Fruit fly (Drosophila melanogaster) whole organism, embryonic: ENCODE measurements around the gene pan.

ENCODE experiments used
- C15 ChIP-seq: fragments of 200-800 bp; sonication (Bioruptor generic); IDR thresholded peaks from 3 replicates; pipeline ENCODE4 v1.3.6; 2022; ENCODE audit warnings: missing biosample characterization, missing genetic modification characterization
- CG10147 ChIP-seq: fragments of 200-800 bp; sonication (Bioruptor generic); optimal IDR thresholded peaks from 2 replicates; lab custom pipeline; 2019; ENCODE audit warnings: missing biosample characterization, mild to moderate bottlenecking, missing genetic modification characterization, moderate library complexity
- CG11093 ChIP-seq: fragments of 200-800 bp; sonication (Bioruptor generic); IDR thresholded peaks from 3 replicates; pipeline ENCODE4 v1.3.6; 2022; ENCODE audit warnings: missing biosample characterization, missing genetic modification characterization
- CG12659 ChIP-seq: fragments of 200-800 bp; sonication (Bioruptor generic); optimal IDR thresholded peaks from 3 replicates; lab custom pipeline; 2017; ENCODE audit warnings: mild to moderate bottlenecking, missing biosample characterization, missing genetic modification reagents, missing genetic modification characterization
- CG1529 ChIP-seq: fragments of 200-800 bp; sonication (Bioruptor generic); optimal IDR thresholded peaks from 3 replicates; lab custom pipeline; 2018; ENCODE audit warnings: missing biosample characterization, missing genetic modification characterization
- CG1603 ChIP-seq: fragments of 200-800 bp; sonication (Bioruptor generic); optimal IDR thresholded peaks from 2 replicates; lab custom pipeline; 2019; ENCODE audit warnings: missing biosample characterization, mild to moderate bottlenecking, missing genetic modification characterization, moderate library complexity
- CG17328 ChIP-seq: fragments of 200-800 bp; sonication (Bioruptor generic); IDR thresholded peaks from 2 replicates; pipeline ENCODE4 v1.3.6; 2022; ENCODE audit warnings: missing biosample characterization, missing genetic modification characterization
- CG17359 ChIP-seq: fragments of 200-800 bp; sonication (Bioruptor generic); optimal IDR thresholded peaks from 3 replicates; lab custom pipeline; 2018; ENCODE audit warnings: missing biosample characterization, mild to moderate bottlenecking, missing genetic modification characterization, moderate library complexity
- CG17802 ChIP-seq: fragments of 200-800 bp; sonication (Bioruptor generic); optimal IDR thresholded peaks from 2 replicates; lab custom pipeline; 2018; ENCODE audit warnings: missing biosample characterization, mild to moderate bottlenecking, missing genetic modification characterization, moderate library complexity
- CG17912 ChIP-seq: fragments of 200-800 bp; sonication (Bioruptor generic); optimal IDR thresholded peaks from 2 replicates; lab custom pipeline; 2018; ENCODE audit warnings: missing biosample characterization, mild to moderate bottlenecking, missing genetic modification characterization
- CG30403 ChIP-seq: fragments of 200-800 bp; sonication (Bioruptor generic); optimal IDR thresholded peaks from 3 replicates; lab custom pipeline; 2016; ENCODE audit warnings: missing biosample characterization, missing genetic modification characterization
- CG32772 ChIP-seq: fragments of 200-800 bp; sonication (Bioruptor generic); IDR thresholded peaks from 2 replicates; pipeline ENCODE4 v1.3.6; 2022; ENCODE audit warnings: missing biosample characterization, missing genetic modification characterization
- CG34422 ChIP-seq: fragments of 200-800 bp; sonication (Bioruptor generic); IDR thresholded peaks from 3 replicates; pipeline ENCODE4 v1.3.6; 2022; ENCODE audit warnings: missing biosample characterization, missing genetic modification characterization
- CG4360 ChIP-seq: fragments of 200-800 bp; sonication (Bioruptor generic); IDR thresholded peaks from 2 replicates; pipeline ENCODE4 v1.3.6; 2022; ENCODE audit warnings: missing biosample characterization, missing genetic modification characterization
- CG43689 ChIP-seq: fragments of 200-800 bp; sonication (Bioruptor generic); IDR thresholded peaks from 2 replicates; pipeline ENCODE4 v1.3.6; 2022; ENCODE audit warnings: missing biosample characterization, missing genetic modification characterization
- CG6689 ChIP-seq: fragments of 200-800 bp; sonication (Bioruptor generic); IDR thresholded peaks from 2 replicates; pipeline ENCODE4 v1.3.6; 2022; ENCODE audit warnings: missing biosample characterization, missing genetic modification characterization
- CG7271 ChIP-seq: fragments of 200-800 bp; sonication (Bioruptor generic); optimal IDR thresholded peaks from 2 replicates; lab custom pipeline; 2018; ENCODE audit warnings: missing biosample characterization, mild to moderate bottlenecking, missing genetic modification characterization, moderate library complexity
- CG8388 ChIP-seq: fragments of 200-800 bp; sonication (Bioruptor generic); optimal IDR thresholded peaks from 2 replicates; lab custom pipeline; 2019; ENCODE audit warnings: missing biosample characterization, mild to moderate bottlenecking, missing genetic modification characterization, moderate library complexity
- CG8478 ChIP-seq: fragments of >200 bp; optimal IDR thresholded peaks from 2 replicates; lab custom pipeline; 2018
- CrebB ChIP-seq: fragments of 200-800 bp; sonication (Bioruptor generic); optimal IDR thresholded peaks from 3 replicates; lab custom pipeline; 2018; ENCODE audit warnings: missing biosample characterization, mild to moderate bottlenecking, missing genetic modification characterization
- Dad ChIP-seq: fragments of 200-800 bp; sonication (Bioruptor generic); optimal IDR thresholded peaks from 3 replicates; lab custom pipeline; 2016; ENCODE audit warnings: missing biosample characterization, missing genetic modification characterization
- E2f2 ChIP-seq: fragments of 200-800 bp; sonication (Bioruptor generic); IDR thresholded peaks from 2 replicates; pipeline ENCODE4 v1.3.6; 2022; ENCODE audit warnings: missing biosample characterization, missing genetic modification characterization
- Eip74EF ChIP-seq, 2 experiments: fragments of 200-800 bp in 1 of 2; fragments of >200 bp in 1 of 2; sonication (Bioruptor generic) in 1 of 2; optimal IDR thresholded peaks; 2 replicates each; lab custom pipeline; 2017 to 2019; ENCODE audit warnings: missing biosample characterization in 2 of 2, missing genetic modification characterization in 2 of 2, mild to moderate bottlenecking in 1 of 2, moderate library complexity in 1 of 2
- Hr3 ChIP-seq: fragments of 200-800 bp; sonication (Bioruptor generic); optimal IDR thresholded peaks from 3 replicates; lab custom pipeline; 2016; ENCODE audit warnings: missing biosample characterization, missing genetic modification characterization
- Hr39 ChIP-seq: fragments of >200 bp; optimal IDR thresholded peaks from 2 replicates; lab custom pipeline; 2017
- Max ChIP-seq: fragments of 200-800 bp; sonication (Bioruptor generic); optimal IDR thresholded peaks from 2 replicates; lab custom pipeline; 2016; ENCODE audit warnings: missing biosample characterization, mild to moderate bottlenecking, missing genetic modification characterization
- Meics ChIP-seq: fragments of 200-800 bp; sonication (Bioruptor generic); optimal IDR thresholded peaks from 2 replicates; lab custom pipeline; 2017; ENCODE audit warnings: missing biosample characterization, mild to moderate bottlenecking, missing genetic modification characterization
- Rx ChIP-seq: fragments of 200-800 bp; sonication (Bioruptor generic); IDR thresholded peaks from 2 replicates; pipeline ENCODE4 v1.3.6; 2022; ENCODE audit warnings: missing biosample characterization, missing genetic modification characterization
- Stat92E ChIP-seq, 3 experiments: fragments of >200 bp in 2 of 3; fragments of 200-800 bp in 1 of 3; sonication (Bioruptor generic) in 1 of 3; optimal IDR thresholded peaks; 2 replicates each; lab custom pipeline; 2017 to 2019; ENCODE audit warnings: missing biosample characterization in 3 of 3, missing genetic modification characterization in 3 of 3, mild to moderate bottlenecking in 1 of 3, moderate library complexity in 1 of 3
- Xbp1 ChIP-seq: fragments of 200-800 bp; sonication (Bioruptor generic); optimal IDR thresholded peaks from 3 replicates; lab custom pipeline; 2016; ENCODE audit warnings: missing biosample characterization, mild to moderate bottlenecking, missing genetic modification characterization
- Xrp1 ChIP-seq: fragments of 200-800 bp; sonication (Bioruptor generic); IDR thresholded peaks from 2 replicates; pipeline ENCODE4 v1.3.6; 2022; ENCODE audit warnings: missing biosample characterization, missing genetic modification characterization
- bbx ChIP-seq: fragments of 200-800 bp; sonication (Bioruptor generic); IDR thresholded peaks from 2 replicates; pipeline ENCODE4 v1.3.6; 2022; ENCODE audit warnings: missing biosample characterization, missing genetic modification characterization; ENCODE audit not compliant: partially characterized antibody
- caup ChIP-seq: fragments of 200-800 bp; sonication (Bioruptor generic); optimal IDR thresholded peaks from 3 replicates; lab custom pipeline; 2017; ENCODE audit warnings: missing biosample characterization, mild to moderate bottlenecking, missing genetic modification characterization, moderate library complexity; ENCODE audit not compliant: severe bottlenecking
- chif ChIP-seq, 2 experiments: fragments of 200-800 bp; sonication (Bioruptor generic); optimal IDR thresholded peaks; 3 replicates each; lab custom pipeline; 2016; ENCODE audit warnings: missing biosample characterization in 2 of 2, missing genetic modification characterization in 2 of 2
- ci ChIP-seq: fragments of 200-800 bp; sonication (Bioruptor generic); IDR thresholded peaks from 3 replicates; pipeline ENCODE4 v1.3.6; 2022; ENCODE audit warnings: missing biosample characterization, missing genetic modification characterization
- en ChIP-seq: fragments of 200-800 bp; sonication (Bioruptor generic); optimal IDR thresholded peaks from 2 replicates; lab custom pipeline; 2016; ENCODE audit warnings: missing biosample characterization, missing genetic modification characterization
- esg ChIP-seq: fragments of 200-800 bp; sonication (Bioruptor generic); conservative IDR thresholded peaks from 2 replicates; pipeline ENCODE4 v1.3.6; 2022; ENCODE audit warnings: missing biosample characterization, missing genetic modification characterization
- eyg ChIP-seq: fragments of 200-800 bp; sonication (Bioruptor generic); optimal IDR thresholded peaks from 3 replicates; lab custom pipeline; 2016; ENCODE audit warnings: missing biosample characterization, missing genetic modification characterization
- fd96Cb ChIP-seq: fragments of 200-800 bp; sonication (Bioruptor generic); optimal IDR thresholded peaks from 2 replicates; lab custom pipeline; 2018; ENCODE audit warnings: missing biosample characterization, mild to moderate bottlenecking, missing genetic modification characterization, moderate library complexity
- gem ChIP-seq: fragments of 200-800 bp; sonication (Bioruptor generic); optimal IDR thresholded peaks from 2 replicates; lab custom pipeline; 2019; ENCODE audit warnings: missing biosample characterization, mild to moderate bottlenecking, missing genetic modification characterization, moderate library complexity
- hb ChIP-seq: fragments of 200-800 bp; sonication (Bioruptor generic); IDR thresholded peaks from 3 replicates; pipeline ENCODE4 v1.3.6; 2022; ENCODE audit warnings: missing biosample characterization, missing genetic modification characterization; ENCODE audit not compliant: partially characterized antibody
- hkb ChIP-seq, 2 experiments: fragments of 200-800 bp in 1 of 2; fragments of >200 bp in 1 of 2; sonication (Bioruptor generic) in 1 of 2; IDR thresholded peaks in 1 of 2; optimal IDR thresholded peaks in 1 of 2; 2 replicates each; pipeline versions ENCODE4 v1.3.6 to Lab custom; 2017 to 2022; ENCODE audit warnings: missing biosample characterization in 1 of 2, missing genetic modification characterization in 1 of 2
- insv ChIP-seq, 2 experiments: fragments of 200-800 bp; sonication (Bioruptor generic); optimal IDR thresholded peaks; 3 replicates each; lab custom pipeline; 2016 to 2018; ENCODE audit warnings: missing biosample characterization in 2 of 2, missing genetic modification characterization in 2 of 2
- kay ChIP-seq: fragments of 200-800 bp; sonication (Bioruptor generic); optimal IDR thresholded peaks from 2 replicates; lab custom pipeline; 2016; ENCODE audit warnings: missing biosample characterization, missing genetic modification characterization
- lbe ChIP-seq: fragments of 200-800 bp; sonication (Bioruptor generic); optimal IDR thresholded peaks from 2 replicates; lab custom pipeline; 2016; ENCODE audit warnings: missing biosample characterization, mild to moderate bottlenecking, missing genetic modification characterization
- sens ChIP-seq: fragments of 200-800 bp; sonication (Bioruptor generic); peaks from one replicate; lab custom pipeline; 2016; ENCODE audit warnings: missing biosample characterization, missing genetic modification characterization
- sob ChIP-seq: fragments of 200-800 bp; sonication (Bioruptor generic); IDR thresholded peaks from 2 replicates; pipeline ENCODE4 v1.3.6; 2022; ENCODE audit warnings: missing biosample characterization, missing genetic modification characterization
- sug ChIP-seq: fragments of 200-800 bp; optimal IDR thresholded peaks from 2 replicates; lab custom pipeline; 2019; ENCODE audit warnings: missing biosample characterization, mild to moderate bottlenecking, missing genetic modification characterization, moderate library complexity
- trh ChIP-seq: fragments of 200-800 bp; sonication (Bioruptor generic); optimal IDR thresholded peaks from 2 replicates; lab custom pipeline; 2016; ENCODE audit warnings: missing biosample characterization, missing genetic modification characterization

The pan gene

DNA sequence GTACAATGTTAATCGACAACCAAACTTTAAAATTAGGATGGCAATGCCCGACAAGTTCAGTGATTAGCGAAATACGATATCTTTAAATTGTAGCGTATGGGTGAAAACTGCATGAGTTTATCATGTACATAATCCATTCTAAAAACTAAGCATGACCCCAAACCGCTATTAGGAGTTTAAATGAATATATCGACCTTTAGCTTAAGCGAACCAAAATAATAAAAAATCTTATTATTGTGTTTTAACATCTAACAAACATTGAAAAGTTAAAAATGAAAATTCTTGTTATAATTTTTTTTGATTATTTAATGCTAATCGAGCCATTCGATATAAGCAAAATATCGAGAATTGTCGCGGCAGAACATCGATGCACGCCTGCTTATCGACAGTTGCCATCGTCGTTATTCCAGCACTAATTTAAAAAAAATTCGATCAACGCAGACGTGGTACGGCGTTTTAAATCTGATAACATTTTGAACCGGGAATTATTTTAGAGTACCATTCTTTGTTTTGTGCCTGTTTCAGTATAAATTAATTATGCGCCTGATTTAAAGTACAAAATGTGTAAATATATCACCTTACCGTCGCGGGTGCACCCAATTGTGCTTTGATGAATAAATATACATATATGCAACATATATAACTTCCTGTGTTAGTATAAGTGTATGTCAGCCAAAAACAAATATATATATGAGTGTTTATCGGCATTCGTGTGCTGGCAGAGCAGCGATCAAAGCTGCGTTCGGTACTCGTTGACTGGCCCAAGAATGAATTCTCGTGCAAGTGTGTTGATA, at the start of gene pan (continued):
- no peak for TF ChIP-seq CG1529 (GFP tag; lab: Kevin White, UChicago)
- no peak for TF ChIP-seq ci
- no peak for TF ChIP-seq hkb (optimal IDR thresholded peaks at IDR 0.05; lab: Kevin White, UChicago)
- TF ChIP-seq hkb (GFP tag; IDR thresholded peaks at IDR 0.05; lab: Robert Waterston, UW) = 0 out of 2 replicates have a peak, but pooled peaks have one; percentile 11
- TF ChIP-seq hb (GFP tag; lab: Robert Waterston, UW) = no peak
- TF ChIP-seq CG12659 = peak; percentile 64
- TF ChIP-seq trh (GFP tag; lab: Kevin White, UChicago) = no peak
- TF ChIP-seq chif (GFP tag; optimal IDR thresholded peaks at IDR 0.05; lab: Kevin White, UChicago) = no peak
- no peak for TF ChIP-seq CG8388 (GFP tag; lab: Kevin White, UChicago)
- TF ChIP-seq Hr3 (GFP tag; lab: Kevin White, UChicago) = no peak
- TF ChIP-seq sug = peak; percentile 6
- TF ChIP-seq Hr39 = no peak
- no peak for TF ChIP-seq Xrp1 (GFP tag; lab: Robert Waterston, UW)
- no peak for TF ChIP-seq eyg (GFP tag; lab: Kevin White, UChicago)
- no peak; the same call in 2 of the 3 replicates for TF ChIP-seq CG34422
- TF ChIP-seq CG17328 = no peak
- no peak for TF ChIP-seq kay
- no peak for TF ChIP-seq CG6689 (GFP tag; lab: Robert Waterston, UW)
- TF ChIP-seq fd96Cb (tag; lab: Kevin White, UChicago) = no peak
- peak; percentile 34 for TF ChIP-seq Xbp1 (GFP tag; lab: Kevin White, UChicago)
- TF ChIP-seq E2f2 (GFP tag; lab: Robert Waterston, UW) = peak; percentile 63
- TF ChIP-seq esg = no peak
- TF ChIP-seq CrebB (tag; lab: Kevin White, UChicago) = peak; percentile 47
- TF ChIP-seq Dad = no peak
- no peak for TF ChIP-seq en (GFP tag; lab: Kevin White, UChicago)
- no peak for TF ChIP-seq CG17802 (tag; lab: Kevin White, UChicago)
- no peak for TF ChIP-seq CG17359 (tag; lab: Kevin White, UChicago)
- TF ChIP-seq gem (tag; lab: Kevin White, UChicago) = no peak
- TF ChIP-seq CG4360 = no peak
- TF ChIP-seq C15 (GFP tag; lab: Robert Waterston, UW) = no peak
- TF ChIP-seq CG17912 (GFP tag; lab: Kevin White, UChicago) = no peak
- peak; percentile 45 for TF ChIP-seq Max (GFP tag; lab: Kevin White, UChicago)
- TF ChIP-seq CG10147 (GFP tag; lab: Kevin White, UChicago) = no peak
- no peak for TF ChIP-seq CG43689
- TF ChIP-seq CG8478 (lab: Kevin White, UChicago) = no peak
- peak; percentile 84 for TF ChIP-seq Meics (GFP tag; lab: Kevin White, UChicago)
- TF ChIP-seq lbe = peak; percentile 58
- peak; percentile 30 for TF ChIP-seq CG7271 (tag; lab: Kevin White, UChicago)
- TF ChIP-seq Rx (GFP tag; lab: Robert Waterston, UW) = no peak
- peak in 1 of 3 experiments; percentile 52 for TF ChIP-seq Stat92E (GFP tag; optimal IDR thresholded peaks at IDR 0.05; lab: Kevin White, UChicago)
- TF ChIP-seq Eip74EF (GFP tag; optimal IDR thresholded peaks at IDR 0.05; lab: Kevin White, UChicago) = peak in 1 of 2 experiments; percentile 57
- peak; percentile 94 for TF ChIP-seq bbx
- no peak for TF ChIP-seq CG11093 (GFP tag; lab: Robert Waterston, UW)
- peak; percentile 75 for TF ChIP-seq sens (GFP tag; lab: Kevin White, UChicago)
- TF ChIP-seq sob = no peak
- no peak for TF ChIP-seq CG1603 (tag; lab: Kevin White, UChicago)
- no peak for TF ChIP-seq CG32772 (GFP tag; lab: Robert Waterston, UW)
- TF ChIP-seq insv (GFP tag; optimal IDR thresholded peaks at IDR 0.05; lab: Kevin White, UChicago) = peak in 1 of 2 experiments; percentile 32
- TF ChIP-seq CG30403 (GFP tag; lab: Kevin White, UChicago) = no peak
- TF ChIP-seq caup (GFP tag; lab: Kevin White, UChicago) = peak; percentile 3
